Fruit fly (Drosophila melanogaster) whole organism, embryonic: ENCODE results near the gene CG34282.

ENCODE experiments used
- Abd-B ChIP-seq: fragments of 200-800 bp; sonication (Bioruptor generic); optimal IDR thresholded peaks from 2 replicates; lab custom pipeline; 2018; ENCODE audit warnings: missing biosample characterization, mild to moderate bottlenecking, missing genetic modification characterization, moderate library complexity
- Ada2b ChIP-seq: fragments of 200-800 bp; sonication (Bioruptor generic); IDR thresholded peaks from 2 replicates; pipeline ENCODE4 v1.3.6; 2022; ENCODE audit warnings: missing biosample characterization, missing genetic modification characterization
- BEAF-32 ChIP-seq: fragments of 200-800 bp; sonication (Bioruptor generic); optimal IDR thresholded peaks from 3 replicates; lab custom pipeline; 2017; ENCODE audit warnings: missing biosample characterization, missing genetic modification characterization, mild to moderate bottlenecking, moderate library complexity, missing genetic modification reagents
- BtbVII ChIP-seq: fragments of 200-800 bp; sonication (Bioruptor generic); optimal IDR thresholded peaks from 3 replicates; lab custom pipeline; 2017; ENCODE audit warnings: missing biosample characterization, mild to moderate bottlenecking, missing genetic modification characterization
- C15 ChIP-seq: fragments of 200-800 bp; sonication (Bioruptor generic); IDR thresholded peaks from 3 replicates; pipeline ENCODE4 v1.3.6; 2022; ENCODE audit warnings: missing biosample characterization, missing genetic modification characterization
- CG10959 ChIP-seq: fragments of 200-800 bp; sonication (Bioruptor generic); IDR thresholded peaks from 2 replicates; pipeline ENCODE4 v1.3.6; 2022; ENCODE audit warnings: missing biosample characterization, missing genetic modification characterization
- CG11085 ChIP-seq: fragments of 200-800 bp; sonication (Bioruptor generic); IDR thresholded peaks from 2 replicates; pipeline ENCODE4 v1.3.6; 2022; ENCODE audit warnings: missing biosample characterization, missing genetic modification characterization
- CG11723 ChIP-seq: fragments of 200-800 bp; sonication (Bioruptor generic); optimal IDR thresholded peaks from 2 replicates; lab custom pipeline; 2017; ENCODE audit warnings: missing biosample characterization, mild to moderate bottlenecking, missing genetic modification characterization
- CG12104 ChIP-seq: fragments of 200-800 bp; sonication (Bioruptor generic); optimal IDR thresholded peaks from 3 replicates; lab custom pipeline; 2016; ENCODE audit warnings: missing biosample characterization, missing genetic modification characterization
- CG12219 ChIP-seq: fragments of 200-800 bp; sonication (Bioruptor generic); optimal IDR thresholded peaks from 3 replicates; lab custom pipeline; 2018; ENCODE audit warnings: missing biosample characterization, mild to moderate bottlenecking, missing genetic modification characterization
- CG1529 ChIP-seq: fragments of 200-800 bp; sonication (Bioruptor generic); optimal IDR thresholded peaks from 3 replicates; lab custom pipeline; 2018; ENCODE audit warnings: missing biosample characterization, missing genetic modification characterization
- CG1603 ChIP-seq: fragments of 200-800 bp; sonication (Bioruptor generic); optimal IDR thresholded peaks from 2 replicates; lab custom pipeline; 2019; ENCODE audit warnings: missing biosample characterization, mild to moderate bottlenecking, missing genetic modification characterization, moderate library complexity
- CG2120 ChIP-seq: fragments of 200-800 bp; sonication (Bioruptor generic); optimal IDR thresholded peaks from 3 replicates; lab custom pipeline; 2016; ENCODE audit warnings: missing biosample characterization, missing genetic modification characterization
- CG3065 ChIP-seq: fragments of 200-800 bp; sonication (Bioruptor generic); optimal IDR thresholded peaks from 2 replicates; lab custom pipeline; 2016; ENCODE audit warnings: missing biosample characterization, missing genetic modification characterization
- CG31441 ChIP-seq: fragments of 200-800 bp; sonication (Bioruptor generic); IDR thresholded peaks from 2 replicates; pipeline ENCODE4 v1.3.6; 2022; ENCODE audit warnings: missing biosample characterization, missing genetic modification characterization
- CG32767 ChIP-seq: fragments of 200-800 bp; sonication (Bioruptor generic); IDR thresholded peaks from 2 replicates; pipeline ENCODE4 v1.3.6; 2022; ENCODE audit warnings: missing biosample characterization, missing genetic modification characterization
- CG34224 ChIP-seq: fragments of 200-800 bp; sonication (Bioruptor generic); IDR thresholded peaks from 3 replicates; pipeline ENCODE4 v1.3.6; 2022; ENCODE audit warnings: missing biosample characterization, missing genetic modification characterization; ENCODE audit not compliant: partially characterized antibody
- CG4360 ChIP-seq: fragments of 200-800 bp; sonication (Bioruptor generic); IDR thresholded peaks from 2 replicates; pipeline ENCODE4 v1.3.6; 2022; ENCODE audit warnings: missing biosample characterization, missing genetic modification characterization
- CG4617 ChIP-seq: fragments of 200-800 bp; sonication (Bioruptor generic); optimal IDR thresholded peaks from 3 replicates; lab custom pipeline; 2016; ENCODE audit warnings: missing biosample characterization, missing genetic modification characterization, borderline replicate concordance
- CG7556 ChIP-seq: fragments of 200-800 bp; sonication (Bioruptor generic); optimal IDR thresholded peaks from 2 replicates; lab custom pipeline; 2017; ENCODE audit warnings: missing biosample characterization, mild to moderate bottlenecking, missing genetic modification characterization
- CG7963 ChIP-seq: fragments of 200-800 bp; sonication (Bioruptor generic); IDR thresholded peaks from 3 replicates; pipeline ENCODE4 v1.3.6; 2022; ENCODE audit warnings: missing biosample characterization, missing genetic modification characterization; ENCODE audit not compliant: partially characterized antibody
- CG8281 ChIP-seq: fragments of 200-800 bp; sonication (Bioruptor generic); optimal IDR thresholded peaks from 2 replicates; lab custom pipeline; 2018; ENCODE audit warnings: missing biosample characterization, mild to moderate bottlenecking, missing genetic modification characterization, moderate library complexity
- CG8765 ChIP-seq: fragments of 200-800 bp; sonication (Bioruptor generic); IDR thresholded peaks from 2 replicates; pipeline ENCODE4 v1.3.6; 2022; ENCODE audit warnings: missing biosample characterization, missing genetic modification characterization
- CG9817 ChIP-seq: fragments of 200-800 bp; sonication (Bioruptor generic); optimal IDR thresholded peaks from 2 replicates; lab custom pipeline; 2018; ENCODE audit warnings: missing biosample characterization, mild to moderate bottlenecking, missing genetic modification characterization, moderate library complexity
- CoRest ChIP-seq: fragments of 200-800 bp; sonication (Bioruptor generic); optimal IDR thresholded peaks from 3 replicates; lab custom pipeline; 2018; ENCODE audit warnings: missing biosample characterization, mild to moderate bottlenecking, missing genetic modification characterization, moderate library complexity
- Dp ChIP-seq: fragments of 200-800 bp; sonication (Bioruptor generic); optimal IDR thresholded peaks from 2 replicates; lab custom pipeline; 2018; ENCODE audit warnings: missing biosample characterization, mild to moderate bottlenecking, missing genetic modification characterization, moderate library complexity
- Elba2 ChIP-seq: fragments of 200-800 bp; sonication (Bioruptor generic); optimal IDR thresholded peaks from 3 replicates; lab custom pipeline; 2016; ENCODE audit warnings: missing biosample characterization, missing genetic modification characterization
- H2.0 ChIP-seq: fragments of 200-800 bp; sonication (Bioruptor generic); IDR thresholded peaks from 2 replicates; pipeline ENCODE4 v1.3.6; 2022; ENCODE audit warnings: missing biosample characterization, missing genetic modification characterization
- Ravus ChIP-seq: fragments of 200-800 bp; sonication (Bioruptor generic); IDR thresholded peaks from 2 replicates; pipeline ENCODE4 v1.3.6; 2022; ENCODE audit warnings: missing biosample characterization, missing genetic modification characterization
- cas ChIP-seq: fragments of 200-800 bp; sonication (Bioruptor generic); IDR thresholded peaks from 2 replicates; pipeline ENCODE4 v1.3.6; 2022; ENCODE audit warnings: missing biosample characterization, missing genetic modification characterization
- ci ChIP-seq: fragments of 200-800 bp; sonication (Bioruptor generic); IDR thresholded peaks from 3 replicates; pipeline ENCODE4 v1.3.6; 2022; ENCODE audit warnings: missing biosample characterization, missing genetic modification characterization
- croc ChIP-seq: fragments of 200-800 bp; sonication (Bioruptor generic); conservative IDR thresholded peaks from 3 replicates; pipeline ENCODE4 v1.3.6; 2022; ENCODE audit warnings: missing biosample characterization, missing genetic modification characterization
- dmrt99B ChIP-seq: fragments of 200-800 bp; sonication (Bioruptor generic); optimal IDR thresholded peaks from 2 replicates; lab custom pipeline; 2018; ENCODE audit warnings: missing biosample characterization, mild to moderate bottlenecking, missing genetic modification characterization, moderate library complexity
- dpn ChIP-seq, 2 experiments: fragments of 200-800 bp; sonication (Bioruptor generic); optimal IDR thresholded peaks; 3 replicates each; lab custom pipeline; 2016; ENCODE audit warnings: missing biosample characterization in 2 of 2, missing genetic modification characterization in 2 of 2
- emc ChIP-seq: fragments of 200-800 bp; sonication (Bioruptor generic); optimal IDR thresholded peaks from 2 replicates; lab custom pipeline; 2016; ENCODE audit warnings: missing biosample characterization, missing genetic modification characterization
- esg ChIP-seq: fragments of 200-800 bp; sonication (Bioruptor generic); conservative IDR thresholded peaks from 2 replicates; pipeline ENCODE4 v1.3.6; 2022; ENCODE audit warnings: missing biosample characterization, missing genetic modification characterization
- gcm2 ChIP-seq: fragments of 200-800 bp; sonication (Bioruptor generic); optimal IDR thresholded peaks from 2 replicates; lab custom pipeline; 2016; ENCODE audit warnings: missing biosample characterization, missing genetic modification characterization
- inv ChIP-seq: fragments of 200-800 bp; sonication (Bioruptor generic); IDR thresholded peaks from 2 replicates; pipeline ENCODE4 v1.3.6; 2022; ENCODE audit warnings: missing biosample characterization, missing genetic modification characterization; ENCODE audit not compliant: partially characterized antibody
- jing ChIP-seq: fragments of 200-800 bp; sonication (Bioruptor generic); optimal IDR thresholded peaks from 2 replicates; lab custom pipeline; 2018; ENCODE audit warnings: missing biosample characterization, mild to moderate bottlenecking, missing genetic modification characterization
- lab ChIP-seq: fragments of 200-800 bp; sonication (Bioruptor generic); optimal IDR thresholded peaks from 3 replicates; lab custom pipeline; 2017; ENCODE audit warnings: missing biosample characterization, missing genetic modification characterization, mild to moderate bottlenecking, moderate library complexity, missing genetic modification reagents
- lmd ChIP-seq: fragments of 200-800 bp; sonication (Bioruptor generic); IDR thresholded peaks from 2 replicates; pipeline ENCODE4 v1.3.6; 2022; ENCODE audit warnings: missing biosample characterization, missing genetic modification characterization
- lov ChIP-seq, 2 experiments: fragments of 200-800 bp in 1 of 2; fragments of >200 bp in 1 of 2; sonication (Bioruptor generic) in 1 of 2; IDR thresholded peaks in 1 of 2; optimal IDR thresholded peaks in 1 of 2; 2 replicates in 1 of 2; 3 replicates in 1 of 2; pipeline versions ENCODE4 v1.3.6 to Lab custom; 2017 to 2022; ENCODE audit warnings: missing biosample characterization in 1 of 2, missing genetic modification characterization in 1 of 2
- mirr ChIP-seq: fragments of 200-800 bp; sonication (Bioruptor generic); optimal IDR thresholded peaks from 3 replicates; lab custom pipeline; 2018; ENCODE audit warnings: missing biosample characterization, mild to moderate bottlenecking, missing genetic modification characterization
- sima ChIP-seq: fragments of 200-800 bp; sonication (Bioruptor generic); optimal IDR thresholded peaks from 2 replicates; lab custom pipeline; 2016; ENCODE audit warnings: missing biosample characterization, missing genetic modification characterization
- sna ChIP-seq: fragments of 200-800 bp; sonication (Bioruptor generic); IDR thresholded peaks from 2 replicates; pipeline ENCODE4 v1.3.6; 2022; ENCODE audit warnings: missing biosample characterization, missing genetic modification characterization; ENCODE audit not compliant: partially characterized antibody
- ssp ChIP-seq: fragments of 200-800 bp; sonication (Bioruptor generic); IDR thresholded peaks from 2 replicates; pipeline ENCODE4 v1.3.6; 2022; ENCODE audit warnings: missing biosample characterization, missing genetic modification characterization
- unpg ChIP-seq: fragments of 200-800 bp; sonication (Bioruptor generic); optimal IDR thresholded peaks from 3 replicates; lab custom pipeline; 2018; ENCODE audit warnings: missing biosample characterization, mild to moderate bottlenecking, missing genetic modification characterization, moderate library complexity
- vvl ChIP-seq: fragments of 200-800 bp; sonication (Bioruptor generic); IDR thresholded peaks from 2 replicates; pipeline ENCODE4 v1.3.6; 2022; ENCODE audit warnings: missing biosample characterization, missing genetic modification characterization

CG34282 gene

dm6 chr3R:18739978-18740954, 45.2 kb downstream of the CG34282 start (continued):
- no peak for TF ChIP-seq unpg (GFP tag; lab: Kevin White, UChicago)
- 0 out of 3 replicates have a peak, but pooled peaks have one; percentile 55 for TF ChIP-seq CG34224 (GFP tag; lab: Robert Waterston, UW)
- TF ChIP-seq CG11723 (GFP tag; lab: Kevin White, UChicago), result no peak
- TF ChIP-seq sna (GFP tag; lab: Robert Waterston, UW), result no peak
- peak; percentile 36; the same call in 1 of the 2 replicates for TF ChIP-seq vvl (GFP tag; lab: Robert Waterston, UW)
- no peak for TF ChIP-seq lov (optimal IDR thresholded peaks at IDR 0.05; lab: Kevin White, UChicago)
- TF ChIP-seq lov (GFP tag; IDR thresholded peaks at IDR 0.05; lab: Robert Waterston, UW), result no peak
- TF ChIP-seq CG9817 (tag; lab: Kevin White, UChicago), result no peak
- peak; percentile 0; the same call in 1 of the 2 replicates for TF ChIP-seq inv
- TF ChIP-seq jing, result no peak
- TF ChIP-seq CG12104 (GFP tag; lab: Kevin White, UChicago), result peak; percentile 11
- TF ChIP-seq esg (GFP tag; lab: Robert Waterston, UW), result no peak
- TF ChIP-seq C15, result no peak
- TF ChIP-seq CG12219 (GFP tag; lab: Kevin White, UChicago), result no peak
- no peak for TF ChIP-seq Ada2b (GFP tag; lab: Robert Waterston, UW)
- no peak for TF ChIP-seq sima (GFP tag; lab: Kevin White, UChicago)
- no peak for TF ChIP-seq croc (GFP tag; lab: Robert Waterston, UW)
- no peak for TF ChIP-seq CG3065 (GFP tag; lab: Kevin White, UChicago)
- TF ChIP-seq CG7963 (GFP tag; lab: Robert Waterston, UW), result peak; percentile 15; the same call in 1 of the 3 replicates
- TF ChIP-seq CG1529 (GFP tag; lab: Kevin White, UChicago), result no peak
- no peak for TF ChIP-seq dpn (GFP tag; optimal IDR thresholded peaks at IDR 0.05; lab: Kevin White, UChicago)
- no peak for TF ChIP-seq CG31441 (GFP tag; lab: Robert Waterston, UW)
- no peak for TF ChIP-seq Abd-B (GFP tag; lab: Kevin White, UChicago)
- TF ChIP-seq CG4617, result no peak
- peak; percentile 9 for TF ChIP-seq CG8281 (tag; lab: Kevin White, UChicago)
- TF ChIP-seq CG8765, result no peak
- TF ChIP-seq H2.0 (GFP tag; lab: Robert Waterston, UW), result 0 out of 2 replicates have a peak, but pooled peaks have one; percentile 6
- TF ChIP-seq CG7556 (GFP tag; lab: Kevin White, UChicago), result no peak
- TF ChIP-seq ssp (GFP tag; lab: Robert Waterston, UW), result no peak
- no peak for TF ChIP-seq dmrt99B
- TF ChIP-seq CG32767, result 0 out of 2 replicates have a peak, but pooled peaks have one; percentile 18
- TF ChIP-seq BtbVII, result peak; percentile 0
- TF ChIP-seq CG10959 (GFP tag; lab: Robert Waterston, UW), result no peak
- no peak for TF ChIP-seq Elba2 (GFP tag; lab: Kevin White, UChicago)
- TF ChIP-seq Ravus (GFP tag; lab: Robert Waterston, UW), result no peak
- no peak for TF ChIP-seq lmd (GFP tag; lab: Robert Waterston, UW)
- no peak for TF ChIP-seq emc
- TF ChIP-seq gcm2 (GFP tag; lab: Kevin White, UChicago), result no peak
- TF ChIP-seq CoRest, result no peak
- TF ChIP-seq CG2120 (GFP tag; lab: Kevin White, UChicago), result peak; percentile 17
- TF ChIP-seq cas (GFP tag; lab: Robert Waterston, UW), result no peak
- no peak for TF ChIP-seq ci (GFP tag; lab: Robert Waterston, UW)
- no peak for TF ChIP-seq mirr (GFP tag; lab: Kevin White, UChicago)
- TF ChIP-seq Dp (GFP tag; lab: Kevin White, UChicago), result no peak
- peak; percentile 45 for TF ChIP-seq lab (GFP tag; lab: Kevin White, UChicago)
- peak; percentile 0 for TF ChIP-seq BEAF-32 (GFP tag; lab: Kevin White, UChicago)
- peak; percentile 33 for TF ChIP-seq CG1603 (tag; lab: Kevin White, UChicago)
- TF ChIP-seq CG11085 (GFP tag; lab: Robert Waterston, UW), result no peak
- TF ChIP-seq CG4360, result no peak
